Worm (Caenorhabditis elegans) whole organism, early embryonic: ENCODE measurements around the gene nhr-149.
"Not testable (repeated sequence)": the region's sequence is repeated elsewhere in the genome, so short reads cannot be mapped to it uniquely, and the experiment has no call there.

Experiments
- B0310.2 ChIP-seq: sonication (generic microtip); optimal IDR thresholded peaks from 2 replicates; lab custom pipeline; 2016; ENCODE audit warnings: mild to moderate bottlenecking, missing genetic modification characterization, missing compliant biosample characterization
- F13C5.2 ChIP-seq: sonication (generic microtip); optimal IDR thresholded peaks from 2 replicates; lab custom pipeline; 2017; ENCODE audit warnings: mild to moderate bottlenecking, missing genetic modification characterization, inconsistent platforms, missing compliant biosample characterization
- aly-1 ChIP-seq: sonication (generic microtip); optimal IDR thresholded peaks from 2 replicates; lab custom pipeline; 2016; ENCODE audit warnings: missing genetic modification characterization, missing compliant biosample characterization
- ama-1 ChIP-seq: fragments of 150-350 bp; optimal IDR thresholded peaks from 2 replicates; lab custom pipeline; 2014
- ceh-13 ChIP-seq: fragments of 200-800 bp; sonication (Bioruptor generic); optimal IDR thresholded peaks from 2 replicates; lab custom pipeline; 2018; ENCODE audit warnings: mild to moderate bottlenecking, missing genetic modification characterization, missing compliant biosample characterization
- ceh-36 ChIP-seq: sonication (generic microtip); optimal IDR thresholded peaks from 2 replicates; lab custom pipeline; 2016; ENCODE audit warnings: missing genetic modification characterization, inconsistent platforms, missing compliant biosample characterization
- ets-7 ChIP-seq: sonication (generic microtip); optimal IDR thresholded peaks from 2 replicates; lab custom pipeline; 2016; ENCODE audit warnings: missing genotype, missing genetic modification characterization, missing compliant biosample characterization
- flt-1 ChIP-seq: fragments of 200-800 bp; sonication (Bioruptor generic); IDR thresholded peaks from 2 replicates; pipeline ENCODE4 v1.3.6; 2022; ENCODE audit warnings: missing genetic modification characterization, missing compliant biosample characterization
- hmbx-1 ChIP-seq: sonication (generic microtip); optimal IDR thresholded peaks from 2 replicates; lab custom pipeline; 2016; ENCODE audit warnings: mild to moderate bottlenecking, missing genetic modification characterization, missing compliant biosample characterization
- hmg-4 ChIP-seq: fragments of 200-800 bp; sonication (Bioruptor generic); optimal IDR thresholded peaks from 2 replicates; lab custom pipeline; 2018; ENCODE audit warnings: mild to moderate bottlenecking, missing genetic modification characterization, missing compliant biosample characterization
- hnd-1 ChIP-seq: sonication (generic microtip); optimal IDR thresholded peaks from 2 replicates; lab custom pipeline; 2016; ENCODE audit warnings: missing genetic modification characterization, missing compliant biosample characterization
- pes-1 ChIP-seq: fragments of 200-800 bp; sonication (Bioruptor generic); IDR thresholded peaks from 2 replicates; pipeline ENCODE4 v1.3.6; 2022; ENCODE audit warnings: missing genetic modification reagents, missing genetic modification characterization, missing compliant biosample characterization
- scrt-1 ChIP-seq: fragments of 200-800 bp; sonication (Bioruptor generic); IDR thresholded peaks from 2 replicates; pipeline ENCODE4 v1.3.6; 2022; ENCODE audit warnings: missing genetic modification characterization, missing compliant biosample characterization
- sea-1 ChIP-seq: fragments of 200-800 bp; sonication (Bioruptor generic); conservative IDR thresholded peaks from 2 replicates; pipeline ENCODE4 v1.3.6; 2022; ENCODE audit warnings: missing genetic modification characterization, missing compliant biosample characterization
- tbx-11 ChIP-seq: fragments of 200-800 bp; sonication (Bioruptor generic); IDR thresholded peaks from 2 replicates; pipeline ENCODE4 v1.3.6; 2022; ENCODE audit warnings: missing genetic modification characterization, missing compliant biosample characterization
- tbx-37 ChIP-seq: fragments of 200-800 bp; sonication (Bioruptor generic); conservative IDR thresholded peaks from 2 replicates; pipeline ENCODE4 v1.3.6; 2022; ENCODE audit warnings: missing genetic modification reagents, missing genetic modification characterization, missing compliant biosample characterization
- tra-4 ChIP-seq: sonication (generic microtip); optimal IDR thresholded peaks from 2 replicates; lab custom pipeline; 2017; ENCODE audit warnings: missing genetic modification characterization, missing compliant biosample characterization

nhr-149 gene

ce11 chrV:7361673-7362072 is 12.2 kb upstream of the nhr-149 start, which contains the start of gene cyp-35A1:
Gene cyp-35A1 (minus strand): TSS chrV:7361773.
- TF ChIP-seq scrt-1 (GFP tag; lab: Robert Waterston, UW) = no peak
- no peak for TF ChIP-seq hnd-1
- TF ChIP-seq flt-1 (GFP tag; lab: Robert Waterston, UW) = no peak

- no peak for TF ChIP-seq sea-1
- no peak for TF ChIP-seq tbx-11 (GFP tag; lab: Robert Waterston, UW)
- TF ChIP-seq flt-1 (GFP tag; lab: Robert Waterston, UW) = no peak
- TF ChIP-seq scrt-1 (GFP tag; lab: Robert Waterston, UW) = no peak
- TF ChIP-seq ceh-36 (tag; lab: Kevin White, UChicago) = no peak
- no peak for TF ChIP-seq hnd-1
- TF ChIP-seq ama-1 (lab: Kevin White, UChicago) = no peak
- no peak for TF ChIP-seq aly-1 (tag; lab: Kevin White, UChicago)
- no peak for TF ChIP-seq pes-1 (GFP tag; lab: Robert Waterston, UW)
- TF ChIP-seq B0310.2 = no peak
- no peak for TF ChIP-seq tbx-37 (GFP tag; lab: Robert Waterston, UW)
- no peak for TF ChIP-seq F13C5.2 (tag; lab: Kevin White, UChicago)
- TF ChIP-seq ceh-13 (GFP tag; lab: Kevin White, UChicago) = no peak
- TF ChIP-seq hmg-4 (GFP tag; lab: Kevin White, UChicago) = no peak
- no peak for TF ChIP-seq hmbx-1 (tag; lab: Kevin White, UChicago)
- TF ChIP-seq tra-4 (tag; lab: Kevin White, UChicago) = no peak
- no peak for TF ChIP-seq ets-7 (tag; lab: Kevin White, UChicago)
Measured at ce11 chrV:7357132-7357531, 7.7 kb upstream of the nhr-149 start, which contains the start of gene C03G6.6. Gene C03G6.6 (plus strand): TSS chrV:7357432.

ce11 chrV:7356684-7357083 is 7.2 kb upstream of the nhr-149 start, which contains the start of gene C03G6.21:
Gene C03G6.21 (minus strand): TSS chrV:7356784.
- no peak for TF ChIP-seq F13C5.2 (tag; lab: Kevin White, UChicago)
- TF ChIP-seq aly-1 (tag; lab: Kevin White, UChicago) = no peak
- no peak for TF ChIP-seq tbx-37 (GFP tag; lab: Robert Waterston, UW)
- no peak for TF ChIP-seq hmbx-1 (tag; lab: Kevin White, UChicago)

ce11 chrV:7355464-7355863 is 6.0 kb upstream of the nhr-149 start, which contains the start of gene tag-293:
Gene tag-293 (minus strand): TSS chrV:7355564.
- TF ChIP-seq hmg-4 (GFP tag; lab: Kevin White, UChicago) = no peak
- no peak for TF ChIP-seq B0310.2
- TF ChIP-seq ceh-36 (tag; lab: Kevin White, UChicago) = no peak
- TF ChIP-seq tbx-11 (GFP tag; lab: Robert Waterston, UW) = no peak
- no peak for TF ChIP-seq aly-1 (tag; lab: Kevin White, UChicago)
- TF ChIP-seq pes-1 (GFP tag; lab: Robert Waterston, UW) = no peak
- TF ChIP-seq F13C5.2 (tag; lab: Kevin White, UChicago) = no peak
- TF ChIP-seq tra-4 (tag; lab: Kevin White, UChicago) = no peak
- no peak for TF ChIP-seq sea-1

- TF ChIP-seq hmbx-1 (tag; lab: Kevin White, UChicago) = no peak
- no peak for TF ChIP-seq tbx-37 (GFP tag; lab: Robert Waterston, UW)
- TF ChIP-seq F13C5.2 (tag; lab: Kevin White, UChicago) = no peak
- no peak for TF ChIP-seq ama-1 (lab: Kevin White, UChicago)
- TF ChIP-seq ets-7 (tag; lab: Kevin White, UChicago) = no peak
- TF ChIP-seq flt-1 (GFP tag; lab: Robert Waterston, UW) = no peak
- no peak for TF ChIP-seq B0310.2
- no peak for TF ChIP-seq scrt-1 (GFP tag; lab: Robert Waterston, UW)
- TF ChIP-seq pes-1 (GFP tag; lab: Robert Waterston, UW) = no peak
- no peak for TF ChIP-seq ceh-13 (GFP tag; lab: Kevin White, UChicago)
- no peak for TF ChIP-seq hnd-1
- no peak for TF ChIP-seq hmg-4 (GFP tag; lab: Kevin White, UChicago)
- no peak for TF ChIP-seq sea-1
- TF ChIP-seq ceh-36 (tag; lab: Kevin White, UChicago) = no peak
- no peak for TF ChIP-seq aly-1 (tag; lab: Kevin White, UChicago)
- no peak for TF ChIP-seq tbx-11 (GFP tag; lab: Robert Waterston, UW)
- TF ChIP-seq tra-4 (tag; lab: Kevin White, UChicago) = no peak
Measured at ce11 chrV:7353602-7354001, 4.2 kb upstream of the nhr-149 start.

- no peak for TF ChIP-seq ceh-36 (tag; lab: Kevin White, UChicago)
- no peak for TF ChIP-seq tra-4 (tag; lab: Kevin White, UChicago)
- TF ChIP-seq ama-1 (lab: Kevin White, UChicago) = no peak
- TF ChIP-seq hnd-1 = no peak
- TF ChIP-seq ets-7 (tag; lab: Kevin White, UChicago) = no peak
- TF ChIP-seq tbx-11 (GFP tag; lab: Robert Waterston, UW) = no peak
- no peak for TF ChIP-seq F13C5.2 (tag; lab: Kevin White, UChicago)
- TF ChIP-seq tbx-37 (GFP tag; lab: Robert Waterston, UW) = no peak
- TF ChIP-seq aly-1 (tag; lab: Kevin White, UChicago) = no peak
- TF ChIP-seq sea-1 = no peak
- no peak for TF ChIP-seq ceh-13 (GFP tag; lab: Kevin White, UChicago)
- no peak for TF ChIP-seq pes-1 (GFP tag; lab: Robert Waterston, UW)
- no peak for TF ChIP-seq hmg-4 (GFP tag; lab: Kevin White, UChicago)
- no peak for TF ChIP-seq flt-1 (GFP tag; lab: Robert Waterston, UW)
Measured at ce11 chrV:7352186-7353053, 3.0 kb upstream of the nhr-149 start, which contains the start of the genes srh-231 and srh-275. Gene srh-231 (minus strand): TSS chrV:7352236. Gene srh-275 (plus strand): TSS chrV:7353003.

ce11 chrV:7345494-7345893 is 3.9 kb downstream of the nhr-149 start, which contains the start of gene nhr-147:
Gene nhr-147 (plus strand): TSS chrV:7345794.
- TF ChIP-seq pes-1 (GFP tag; lab: Robert Waterston, UW); ceh-36 (tag; lab: Kevin White, UChicago); aly-1 (tag; lab: Kevin White, UChicago): not testable (repeated sequence)
